Worm (Caenorhabditis elegans) whole organism, midembryonic: ENCODE data around the gene T26H5.14.

Experiments used
- T22C8.4 ChIP-seq: fragments of 200-800 bp; sonication (Bioruptor generic); IDR thresholded peaks from 2 replicates; pipeline ENCODE4 v1.3.6; 2022; ENCODE audit warnings: missing genetic modification characterization, missing compliant biosample characterization
- cog-1 ChIP-seq: sonication (generic microtip); optimal IDR thresholded peaks from 2 replicates; lab custom pipeline; 2016; ENCODE audit warnings: missing genetic modification characterization, missing compliant biosample characterization
- flt-1 ChIP-seq: fragments of 200-800 bp; sonication (Bioruptor generic); IDR thresholded peaks from 2 replicates; pipeline ENCODE4 v1.3.6; 2022; ENCODE audit warnings: missing genetic modification characterization, missing compliant biosample characterization
- klf-2 ChIP-seq: fragments of 200-800 bp; sonication (Bioruptor generic); conservative IDR thresholded peaks from 2 replicates; pipeline ENCODE4 v1.3.6; 2022; ENCODE audit warnings: missing genetic modification reagents, missing genetic modification characterization, missing compliant biosample characterization
- med-1 ChIP-seq: sonication (generic microtip); optimal IDR thresholded peaks from 2 replicates; lab custom pipeline; 2017; ENCODE audit warnings: missing genetic modification characterization, mild to moderate bottlenecking, missing compliant biosample characterization, antibody characterized with exemption, missing genetic modification reagents; ENCODE audit not compliant: insufficient read depth
- ref-1 ChIP-seq: fragments of 200-800 bp; sonication (Bioruptor generic); conservative IDR thresholded peaks from 2 replicates; pipeline ENCODE4 v1.3.6; 2022; ENCODE audit warnings: missing genetic modification reagents, missing genetic modification characterization, missing compliant biosample characterization
- tab-1 ChIP-seq: fragments of 200-800 bp; sonication (Bioruptor generic); IDR thresholded peaks from 2 replicates; pipeline ENCODE4 v1.3.6; 2022; ENCODE audit warnings: missing genetic modification characterization, missing compliant biosample characterization
- ztf-23 ChIP-seq: fragments of 200-800 bp; sonication (Bioruptor generic); IDR thresholded peaks from 2 replicates; pipeline ENCODE4 v1.3.6; 2022; ENCODE audit warnings: missing genetic modification reagents, missing genetic modification characterization, missing compliant biosample characterization
- ztf-29 ChIP-seq: fragments of 200-800 bp; sonication (Bioruptor generic); IDR thresholded peaks from 2 replicates; pipeline ENCODE4 v1.3.6; 2022; ENCODE audit warnings: missing genetic modification reagents, missing genetic modification characterization, missing compliant biosample characterization

The T26H5.14 gene

ce11 chrV:15425368-15426091 is 23.4 kb upstream of the T26H5.14 start, which contains the start of gene Y36E3A.2:
Gene Y36E3A.2, plus strand, starts transcription at chrV:15426041.
- TF ChIP-seq T22C8.4 (GFP tag; lab: Robert Waterston, UW) (no peak), ztf-23 (GFP tag; lab: Robert Waterston, UW) (no peak), klf-2 (GFP tag; lab: Robert Waterston, UW) (no peak), cog-1 (tag; lab: Kevin White, UChicago) (no peak), tab-1 (GFP tag; lab: Robert Waterston, UW) (no peak), ztf-29 (GFP tag; lab: Robert Waterston, UW) (no peak), flt-1 (GFP tag; lab: Robert Waterston, UW) (no peak), med-1 (GFP tag; lab: Kevin White, UChicago) (no peak), ref-1 (GFP tag; lab: Robert Waterston, UW) (no peak)

- TF ChIP-seq flt-1 (GFP tag; lab: Robert Waterston, UW) (no peak), ztf-23 (GFP tag; lab: Robert Waterston, UW) (no peak), T22C8.4 (GFP tag; lab: Robert Waterston, UW) (no peak), tab-1 (GFP tag; lab: Robert Waterston, UW) (no peak), ref-1 (GFP tag; lab: Robert Waterston, UW) (no peak), cog-1 (tag; lab: Kevin White, UChicago) (no peak), ztf-29 (GFP tag; lab: Robert Waterston, UW) (no peak), med-1 (GFP tag; lab: Kevin White, UChicago) (no peak), klf-2 (GFP tag; lab: Robert Waterston, UW) (no peak)
Measured at ce11 chrV:15426944-15427343, 22.0 kb upstream of the T26H5.14 start, which contains the start of gene fbxa-209. Gene fbxa-209, minus strand, starts transcription at chrV:15427044.

ce11 chrV:15431322-15432052 is 17.5 kb upstream of the T26H5.14 start:
- TF ChIP-seq med-1 (GFP tag; lab: Kevin White, UChicago) (no peak), klf-2 (GFP tag; lab: Robert Waterston, UW) (no peak), cog-1 (tag; lab: Kevin White, UChicago) (no peak), T22C8.4 (GFP tag; lab: Robert Waterston, UW) (no peak), ztf-29 (GFP tag; lab: Robert Waterston, UW) (no peak), ref-1 (GFP tag; lab: Robert Waterston, UW) (no peak), tab-1 (GFP tag; lab: Robert Waterston, UW) (no peak), ztf-23 (GFP tag; lab: Robert Waterston, UW) (no peak), flt-1 (GFP tag; lab: Robert Waterston, UW) (no peak)

ce11 chrV:15432457-15432856 is 16.5 kb upstream of the T26H5.14 start, which contains the start of gene T26H5.8:
Gene T26H5.8, minus strand, starts transcription at chrV:15432726.
- TF ChIP-seq klf-2 (GFP tag; lab: Robert Waterston, UW) (no peak), med-1 (GFP tag; lab: Kevin White, UChicago) (no peak), ref-1 (GFP tag; lab: Robert Waterston, UW) (no peak), tab-1 (GFP tag; lab: Robert Waterston, UW) (no peak), T22C8.4 (GFP tag; lab: Robert Waterston, UW) (no peak), ztf-23 (GFP tag; lab: Robert Waterston, UW) (no peak), ztf-29 (GFP tag; lab: Robert Waterston, UW) (no peak), flt-1 (GFP tag; lab: Robert Waterston, UW) (no peak), cog-1 (tag; lab: Kevin White, UChicago) (no peak)

ce11 chrV:15434647-15435046 is 14.3 kb upstream of the T26H5.14 start:
- TF ChIP-seq klf-2 (GFP tag; lab: Robert Waterston, UW) (no peak), ref-1 (GFP tag; lab: Robert Waterston, UW) (no peak), tab-1 (GFP tag; lab: Robert Waterston, UW) (no peak), cog-1 (tag; lab: Kevin White, UChicago) (no peak), med-1 (GFP tag; lab: Kevin White, UChicago) (no peak), ztf-23 (GFP tag; lab: Robert Waterston, UW) (no peak), ztf-29 (GFP tag; lab: Robert Waterston, UW) (no peak), T22C8.4 (GFP tag; lab: Robert Waterston, UW) (no peak), flt-1 (GFP tag; lab: Robert Waterston, UW) (no peak)

ce11 chrV:15436133-15436532 is 12.8 kb upstream of the T26H5.14 start:
- TF ChIP-seq ztf-23 (GFP tag; lab: Robert Waterston, UW), result no peak
- no peak for TF ChIP-seq klf-2 (GFP tag; lab: Robert Waterston, UW)
- TF ChIP-seq ref-1 (GFP tag; lab: Robert Waterston, UW), result no peak
- no peak for TF ChIP-seq tab-1 (GFP tag; lab: Robert Waterston, UW)
- no peak for TF ChIP-seq flt-1 (GFP tag; lab: Robert Waterston, UW)
- no peak for TF ChIP-seq T22C8.4 (GFP tag; lab: Robert Waterston, UW)
- no peak for TF ChIP-seq med-1 (GFP tag; lab: Kevin White, UChicago)
- TF ChIP-seq ztf-29 (GFP tag; lab: Robert Waterston, UW), result no peak
- no peak for TF ChIP-seq cog-1 (tag; lab: Kevin White, UChicago)

ce11 chrV:15442384-15442783 is 6.6 kb upstream of the T26H5.14 start:
- TF ChIP-seq klf-2 (GFP tag; lab: Robert Waterston, UW) (no peak), cog-1 (tag; lab: Kevin White, UChicago) (no peak), tab-1 (GFP tag; lab: Robert Waterston, UW) (no peak), med-1 (GFP tag; lab: Kevin White, UChicago) (no peak), ztf-23 (GFP tag; lab: Robert Waterston, UW) (no peak), ztf-29 (GFP tag; lab: Robert Waterston, UW) (no peak), T22C8.4 (GFP tag; lab: Robert Waterston, UW) (no peak), flt-1 (GFP tag; lab: Robert Waterston, UW) (no peak), ref-1 (GFP tag; lab: Robert Waterston, UW) (no peak)
